Worm (Caenorhabditis elegans) whole organism, mixed stage, embryonic: Measurements from ENCODE around the gene txt-1.

ENCODE experiments used
- M03D4.4 ChIP-seq: sonication (generic microtip); optimal IDR thresholded peaks from 2 replicates; lab custom pipeline; 2017; ENCODE audit warnings: mild to moderate bottlenecking, missing genetic modification characterization, missing compliant biosample characterization
- unc-62 ChIP-seq: fragments of 150-350 bp; optimal IDR thresholded peaks from 2 replicates; lab custom pipeline; 2014; ENCODE audit warnings: missing biosample characterization, missing genetic modification reagents, missing genetic modification characterization

- TF ChIP-seq M03D4.4 (tag; lab: Kevin White, UChicago) (no peak), unc-62 (GFP tag; lab: Kevin White, UChicago) (no peak)
Measured at ce11 chrII:105889-106288, at the start of gene txt-1.
